Worm (Caenorhabditis elegans): ENCODE measurements around the gene srw-2.

srw-2 gene

DNA sequence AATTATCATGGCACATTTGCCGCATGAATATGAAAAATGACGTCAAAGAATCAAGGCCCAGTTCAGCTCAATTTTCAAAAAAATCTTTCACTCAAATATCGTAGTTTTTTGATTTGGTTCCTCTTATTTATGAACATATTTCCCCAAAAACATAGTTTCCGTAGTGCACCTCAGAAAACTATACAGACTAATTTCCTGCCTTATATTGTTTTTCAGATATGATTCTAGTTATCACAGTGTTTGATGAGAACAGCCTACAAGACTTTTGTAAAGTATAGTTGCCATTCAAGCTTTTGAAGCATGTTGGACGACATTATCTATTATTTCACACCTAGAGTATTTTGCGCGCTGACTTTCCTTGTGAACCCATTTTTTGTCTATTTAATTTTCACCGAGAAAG is 2.0 kb downstream of the srw-2 start, which contains the start of gene srj-50:
srj-50 (plus strand) TSS at position 301 of the 400 bp plus-strand sequence.
- TF ChIP-seq tbx-11 (GFP tag; IDR thresholded peaks at IDR 0.05), result no peak
- no peak for TF ChIP-seq tbx-37 (GFP tag; conservative IDR thresholded peaks at IDR 0.05)
- TF ChIP-seq scrt-1 (GFP tag; IDR thresholded peaks at IDR 0.05), result no peak
- TF ChIP-seq ets-7 (tag; optimal IDR thresholded peaks at IDR 0.05), result no peak
- TF ChIP-seq hmg-4 (GFP tag; optimal IDR thresholded peaks at IDR 0.05), result no peak
- no peak for TF ChIP-seq pes-1 (GFP tag; IDR thresholded peaks at IDR 0.05)
- no peak for TF ChIP-seq ceh-13 (GFP tag; optimal IDR thresholded peaks at IDR 0.05)
- no peak for TF ChIP-seq hmbx-1 (tag; optimal IDR thresholded peaks at IDR 0.05)
- TF ChIP-seq sea-1 (GFP tag; conservative IDR thresholded peaks at IDR 0.05), result no peak
- TF ChIP-seq hnd-1 (tag; optimal IDR thresholded peaks at IDR 0.05), result no peak
- TF ChIP-seq tra-4 (tag; optimal IDR thresholded peaks at IDR 0.05), result no peak
- TF ChIP-seq flt-1 (GFP tag; IDR thresholded peaks at IDR 0.05), result no peak
- TF ChIP-seq F13C5.2 (tag; optimal IDR thresholded peaks at IDR 0.05), result no peak
- no peak for TF ChIP-seq ceh-36 (tag; optimal IDR thresholded peaks at IDR 0.05)
- no peak for TF ChIP-seq ama-1 (optimal IDR thresholded peaks at IDR 0.05)
- TF ChIP-seq aly-1 (tag; optimal IDR thresholded peaks at IDR 0.05), result no peak

- TF ChIP-seq tbx-11 (GFP tag; IDR thresholded peaks at IDR 0.05) (no peak), ceh-13 (GFP tag; optimal IDR thresholded peaks at IDR 0.05) (no peak), flt-1 (GFP tag; IDR thresholded peaks at IDR 0.05) (no peak), ceh-36 (tag; optimal IDR thresholded peaks at IDR 0.05) (no peak), aly-1 (tag; optimal IDR thresholded peaks at IDR 0.05) (no peak), tra-4 (tag; optimal IDR thresholded peaks at IDR 0.05) (no peak)
Observed at ce11 chrV:2836501-2836900, 5.8 kb downstream of the srw-2 start, which contains the start of gene srj-45. TSS of gene srj-45 (minus strand) at chrV:2836601.

ce11 chrV:2845771-2846170 is 15.1 kb downstream of the srw-2 start, which contains the start of gene srj-44:
TSS of gene srj-44 (minus strand) at chrV:2845871.
- TF ChIP-seq F13C5.2 (tag; optimal IDR thresholded peaks at IDR 0.05) (no peak), aly-1 (tag; optimal IDR thresholded peaks at IDR 0.05) (no peak), hmbx-1 (tag; optimal IDR thresholded peaks at IDR 0.05) (no peak), hmg-4 (GFP tag; optimal IDR thresholded peaks at IDR 0.05) (no peak), tbx-37 (GFP tag; conservative IDR thresholded peaks at IDR 0.05) (no peak), tbx-11 (GFP tag; IDR thresholded peaks at IDR 0.05) (no peak), scrt-1 (GFP tag; IDR thresholded peaks at IDR 0.05) (no peak), B0310.2 (tag; optimal IDR thresholded peaks at IDR 0.05) (no peak), ets-7 (tag; optimal IDR thresholded peaks at IDR 0.05) (no peak), hnd-1 (tag; optimal IDR thresholded peaks at IDR 0.05) (no peak)

DNA sequence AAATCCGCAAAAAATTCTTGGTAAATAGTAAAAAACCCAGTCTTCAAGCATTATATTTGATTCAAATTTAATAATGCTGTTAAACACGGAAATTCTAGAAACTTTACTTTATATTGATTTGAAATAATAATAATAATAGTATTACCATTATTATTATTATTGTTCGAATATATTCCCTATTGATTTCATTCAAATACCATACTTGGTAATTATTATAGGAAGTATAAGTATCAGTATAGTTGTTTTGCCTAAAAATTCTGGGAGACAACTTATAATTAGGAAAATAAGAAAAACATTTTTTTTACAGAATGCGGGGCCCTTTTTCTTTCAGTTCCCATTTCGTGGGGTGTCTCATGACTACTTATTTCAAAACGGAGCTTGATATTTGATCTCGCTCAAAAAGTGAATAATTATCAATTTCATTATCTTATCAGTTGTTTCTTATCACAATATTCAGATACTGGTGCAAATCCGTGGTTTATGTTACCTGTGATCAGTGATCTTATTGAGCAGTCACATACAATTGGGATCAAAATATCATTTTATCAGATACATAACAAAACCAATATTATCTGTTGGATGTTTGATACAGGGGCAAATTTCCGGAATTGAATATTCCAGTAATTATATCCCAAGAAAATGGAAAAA is 17.7 kb downstream of the srw-2 start, which contains the start of gene srj-49:
srj-49 (minus strand) TSS at position 51 of the 648 bp plus-strand sequence.
- TF ChIP-seq hnd-1 (tag; optimal IDR thresholded peaks at IDR 0.05), result no peak
- TF ChIP-seq ama-1 (optimal IDR thresholded peaks at IDR 0.05), result no peak
- TF ChIP-seq F13C5.2 (tag; optimal IDR thresholded peaks at IDR 0.05), result no peak
- TF ChIP-seq tbx-11 (GFP tag; IDR thresholded peaks at IDR 0.05), result no peak
- no peak for TF ChIP-seq aly-1 (tag; optimal IDR thresholded peaks at IDR 0.05)

DNA sequence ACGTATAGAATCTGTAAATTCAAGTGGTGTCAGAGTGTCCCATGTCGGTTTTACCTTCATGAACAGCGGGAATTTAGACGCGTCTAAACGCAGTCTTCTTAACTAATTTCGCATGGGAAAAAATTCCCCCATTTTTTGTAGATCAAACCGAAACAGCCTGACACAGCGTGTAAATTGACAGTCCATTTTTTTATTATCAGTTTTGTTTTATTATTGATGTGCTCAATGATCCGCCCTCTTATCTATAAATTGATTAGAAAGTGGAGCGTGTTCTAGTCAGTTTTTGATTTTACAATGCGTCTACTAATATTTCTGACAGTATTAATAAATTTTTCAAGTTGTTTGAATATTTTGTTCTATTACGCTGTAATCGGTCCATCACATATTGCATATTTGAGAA is 18.4 kb downstream of the srw-2 start, which contains the start of gene ugt-53:
ugt-53 (plus strand) TSS at position 273 of the 400 bp plus-strand sequence.
- no peak for TF ChIP-seq pes-1 (GFP tag; IDR thresholded peaks at IDR 0.05)
- no peak for TF ChIP-seq sea-1 (GFP tag; conservative IDR thresholded peaks at IDR 0.05)
- no peak for TF ChIP-seq tbx-11 (GFP tag; IDR thresholded peaks at IDR 0.05)
- TF ChIP-seq scrt-1 (GFP tag; IDR thresholded peaks at IDR 0.05), result no peak
- TF ChIP-seq tbx-37 (GFP tag; conservative IDR thresholded peaks at IDR 0.05), result no peak
- no peak for TF ChIP-seq ama-1 (optimal IDR thresholded peaks at IDR 0.05)
- TF ChIP-seq hmbx-1 (tag; optimal IDR thresholded peaks at IDR 0.05), result no peak
- no peak for TF ChIP-seq ets-7 (tag; optimal IDR thresholded peaks at IDR 0.05)
- no peak for TF ChIP-seq aly-1 (tag; optimal IDR thresholded peaks at IDR 0.05)
- no peak for TF ChIP-seq ceh-36 (tag; optimal IDR thresholded peaks at IDR 0.05)
- TF ChIP-seq hmg-4 (GFP tag; optimal IDR thresholded peaks at IDR 0.05), result no peak
- TF ChIP-seq hnd-1 (tag; optimal IDR thresholded peaks at IDR 0.05), result no peak
- no peak for TF ChIP-seq F13C5.2 (tag; optimal IDR thresholded peaks at IDR 0.05)

- no peak for TF ChIP-seq sea-1 (GFP tag; conservative IDR thresholded peaks at IDR 0.05)
- no peak for TF ChIP-seq hnd-1 (tag; optimal IDR thresholded peaks at IDR 0.05)
- TF ChIP-seq aly-1 (tag; optimal IDR thresholded peaks at IDR 0.05), result no peak
- TF ChIP-seq tbx-37 (GFP tag; conservative IDR thresholded peaks at IDR 0.05), result no peak
- TF ChIP-seq ceh-36 (tag; optimal IDR thresholded peaks at IDR 0.05), result no peak
- no peak for TF ChIP-seq ets-7 (tag; optimal IDR thresholded peaks at IDR 0.05)
- no peak for TF ChIP-seq hmg-4 (GFP tag; optimal IDR thresholded peaks at IDR 0.05)
- no peak for TF ChIP-seq ama-1 (optimal IDR thresholded peaks at IDR 0.05)
- no peak for TF ChIP-seq F13C5.2 (tag; optimal IDR thresholded peaks at IDR 0.05)
- TF ChIP-seq tbx-11 (GFP tag; IDR thresholded peaks at IDR 0.05), result no peak
- TF ChIP-seq B0310.2 (tag; optimal IDR thresholded peaks at IDR 0.05), result no peak
- no peak for TF ChIP-seq tra-4 (tag; optimal IDR thresholded peaks at IDR 0.05)
- no peak for TF ChIP-seq scrt-1 (GFP tag; IDR thresholded peaks at IDR 0.05)
- no peak for TF ChIP-seq pes-1 (GFP tag; IDR thresholded peaks at IDR 0.05)
- TF ChIP-seq ceh-13 (GFP tag; optimal IDR thresholded peaks at IDR 0.05), result no peak
- no peak for TF ChIP-seq flt-1 (GFP tag; IDR thresholded peaks at IDR 0.05)
- TF ChIP-seq hmbx-1 (tag; optimal IDR thresholded peaks at IDR 0.05), result no peak
Observed at ce11 chrV:2855473-2855872, 24.8 kb downstream of the srw-2 start, which contains the start of gene srj-57. TSS of gene srj-57 (minus strand) at chrV:2855573.

ce11 chrV:2857842-2858241 is 27.2 kb downstream of the srw-2 start, which contains the start of gene srj-55:
TSS of gene srj-55 (minus strand) at chrV:2857942.
- TF ChIP-seq B0310.2 (tag; optimal IDR thresholded peaks at IDR 0.05), result no peak
- TF ChIP-seq tra-4 (tag; optimal IDR thresholded peaks at IDR 0.05), result no peak
- TF ChIP-seq aly-1 (tag; optimal IDR thresholded peaks at IDR 0.05), result no peak
- no peak for TF ChIP-seq hmbx-1 (tag; optimal IDR thresholded peaks at IDR 0.05)
- no peak for TF ChIP-seq ama-1 (optimal IDR thresholded peaks at IDR 0.05)
- TF ChIP-seq tbx-11 (GFP tag; IDR thresholded peaks at IDR 0.05), result no peak
- TF ChIP-seq hnd-1 (tag; optimal IDR thresholded peaks at IDR 0.05), result no peak
- no peak for TF ChIP-seq F13C5.2 (tag; optimal IDR thresholded peaks at IDR 0.05)
- no peak for TF ChIP-seq flt-1 (GFP tag; IDR thresholded peaks at IDR 0.05)
- TF ChIP-seq scrt-1 (GFP tag; IDR thresholded peaks at IDR 0.05), result no peak
- TF ChIP-seq tbx-37 (GFP tag; conservative IDR thresholded peaks at IDR 0.05), result no peak
- no peak for TF ChIP-seq ceh-13 (GFP tag; optimal IDR thresholded peaks at IDR 0.05)
- TF ChIP-seq sea-1 (GFP tag; conservative IDR thresholded peaks at IDR 0.05), result no peak
- TF ChIP-seq ets-7 (tag; optimal IDR thresholded peaks at IDR 0.05), result no peak
- TF ChIP-seq pes-1 (GFP tag; IDR thresholded peaks at IDR 0.05), result no peak
- no peak for TF ChIP-seq ceh-36 (tag; optimal IDR thresholded peaks at IDR 0.05)
- TF ChIP-seq hmg-4 (GFP tag; optimal IDR thresholded peaks at IDR 0.05), result no peak

All from whole organism, early embryonic.